Fruit fly (Drosophila melanogaster) whole organism, embryonic: Measurements from ENCODE around the gene CG14881.

Source experiments
- Adf1 ChIP-seq: fragments of 200-800 bp; sonication (Bioruptor generic); IDR thresholded peaks from 2 replicates; pipeline ENCODE4 v1.3.6; 2022; ENCODE audit warnings: missing biosample characterization, missing genetic modification characterization
- Atf-2 ChIP-seq: fragments of 200-800 bp; sonication (Bioruptor generic); optimal IDR thresholded peaks from 2 replicates; lab custom pipeline; 2016; ENCODE audit warnings: missing biosample characterization, missing genetic modification characterization
- CG10979 ChIP-seq: fragments of 200-800 bp; sonication (Bioruptor generic); optimal IDR thresholded peaks from 2 replicates; lab custom pipeline; 2018; ENCODE audit warnings: missing biosample characterization, mild to moderate bottlenecking, missing genetic modification characterization, moderate library complexity
- CG11560 ChIP-seq: fragments of 200-800 bp; sonication (Bioruptor generic); IDR thresholded peaks from 3 replicates; pipeline ENCODE4 v1.3.6; 2022; ENCODE audit warnings: missing biosample characterization, missing genetic modification characterization
- CG12155 ChIP-seq: fragments of 200-800 bp; sonication (Bioruptor generic); optimal IDR thresholded peaks from 3 replicates; lab custom pipeline; 2016; ENCODE audit warnings: missing biosample characterization, missing genetic modification characterization
- CG12219 ChIP-seq: fragments of 200-800 bp; sonication (Bioruptor generic); optimal IDR thresholded peaks from 3 replicates; lab custom pipeline; 2018; ENCODE audit warnings: missing biosample characterization, mild to moderate bottlenecking, missing genetic modification characterization
- CG13296 ChIP-seq: fragments of 200-800 bp; sonication (Bioruptor generic); optimal IDR thresholded peaks from 3 replicates; lab custom pipeline; 2018; ENCODE audit warnings: missing biosample characterization, mild to moderate bottlenecking, missing genetic modification characterization
- CG13624 ChIP-seq: fragments of 200-800 bp; sonication (Bioruptor generic); optimal IDR thresholded peaks from 2 replicates; lab custom pipeline; 2016; ENCODE audit warnings: missing biosample characterization, missing genetic modification characterization
- CG14050 ChIP-seq: fragments of 200-800 bp; sonication (Bioruptor generic); IDR thresholded peaks from 3 replicates; pipeline ENCODE4 v1.3.6; 2022; ENCODE audit warnings: missing biosample characterization, missing genetic modification characterization
- CG15011 ChIP-seq: fragments of 200-800 bp; sonication (Bioruptor generic); optimal IDR thresholded peaks from 3 replicates; lab custom pipeline; 2018; ENCODE audit warnings: missing biosample characterization, mild to moderate bottlenecking, missing genetic modification characterization
- CG15269 ChIP-seq: fragments of 200-800 bp; sonication (Bioruptor generic); optimal IDR thresholded peaks from 2 replicates; lab custom pipeline; 2018; ENCODE audit warnings: missing biosample characterization, mild to moderate bottlenecking, missing genetic modification characterization, moderate library complexity
- CG16815 ChIP-seq: fragments of 200-800 bp; sonication (Bioruptor generic); optimal IDR thresholded peaks from 3 replicates; lab custom pipeline; 2017; ENCODE audit warnings: missing biosample characterization, mild to moderate bottlenecking, missing genetic modification characterization
- CG17385 ChIP-seq: fragments of 200-800 bp; sonication (Bioruptor generic); optimal IDR thresholded peaks from 3 replicates; lab custom pipeline; 2018; ENCODE audit warnings: missing biosample characterization, mild to moderate bottlenecking, missing genetic modification characterization
- CG1832 ChIP-seq: fragments of 200-800 bp; sonication (Bioruptor generic); optimal IDR thresholded peaks from 2 replicates; lab custom pipeline; 2017; ENCODE audit warnings: missing biosample characterization, mild to moderate bottlenecking, missing genetic modification characterization, inconsistent platforms
- CG18476 ChIP-seq: fragments of 200-800 bp; sonication (Bioruptor generic); optimal IDR thresholded peaks from 2 replicates; lab custom pipeline; 2016; ENCODE audit warnings: missing biosample characterization, mild to moderate bottlenecking, missing genetic modification characterization
- CG34376 ChIP-seq: fragments of 200-800 bp; sonication (Bioruptor generic); optimal IDR thresholded peaks from 2 replicates; lab custom pipeline; 2018; ENCODE audit warnings: missing biosample characterization, mild to moderate bottlenecking, missing genetic modification characterization
- CG43689 ChIP-seq: fragments of 200-800 bp; sonication (Bioruptor generic); IDR thresholded peaks from 2 replicates; pipeline ENCODE4 v1.3.6; 2022; ENCODE audit warnings: missing biosample characterization, missing genetic modification characterization
- CG4404 ChIP-seq: fragments of 200-800 bp; sonication (Bioruptor generic); IDR thresholded peaks from 2 replicates; pipeline ENCODE4 v1.3.6; 2022; ENCODE audit warnings: missing biosample characterization, missing genetic modification characterization
- CG5245 ChIP-seq: fragments of 200-800 bp; sonication (Bioruptor generic); optimal IDR thresholded peaks from 3 replicates; lab custom pipeline; 2016; ENCODE audit warnings: missing biosample characterization, missing genetic modification characterization
- CG6254 ChIP-seq: fragments of 200-800 bp; sonication (Bioruptor generic); optimal IDR thresholded peaks from 3 replicates; lab custom pipeline; 2017; ENCODE audit warnings: mild to moderate bottlenecking, missing biosample characterization, missing genetic modification reagents, missing genetic modification characterization
- CG6272 ChIP-seq: fragments of 200-800 bp; sonication (Bioruptor generic); IDR thresholded peaks from 2 replicates; pipeline ENCODE4 v1.3.6; 2022; ENCODE audit warnings: missing biosample characterization, missing genetic modification characterization
- CG9932 ChIP-seq: fragments of 200-800 bp; sonication (Bioruptor generic); IDR thresholded peaks from 2 replicates; pipeline ENCODE4 v1.3.6; 2022; ENCODE audit warnings: missing biosample characterization, missing genetic modification characterization
- CkIIα-i1 ChIP-seq: fragments of 200-800 bp; sonication (Bioruptor generic); IDR thresholded peaks from 2 replicates; pipeline ENCODE4 v1.3.6; 2022; ENCODE audit warnings: missing biosample characterization, missing genetic modification characterization
- Ets97D ChIP-seq: fragments of 200-800 bp; sonication (Bioruptor generic); optimal IDR thresholded peaks from 3 replicates; lab custom pipeline; 2016; ENCODE audit warnings: missing biosample characterization, missing genetic modification characterization
- H2.0 ChIP-seq: fragments of 200-800 bp; sonication (Bioruptor generic); IDR thresholded peaks from 2 replicates; pipeline ENCODE4 v1.3.6; 2022; ENCODE audit warnings: missing biosample characterization, missing genetic modification characterization
- Hr39 ChIP-seq: fragments of >200 bp; optimal IDR thresholded peaks from 2 replicates; lab custom pipeline; 2017
- Max ChIP-seq: fragments of 200-800 bp; sonication (Bioruptor generic); optimal IDR thresholded peaks from 2 replicates; lab custom pipeline; 2016; ENCODE audit warnings: missing biosample characterization, mild to moderate bottlenecking, missing genetic modification characterization
- Neu2 ChIP-seq: fragments of 200-800 bp; sonication (Bioruptor generic); optimal IDR thresholded peaks from 3 replicates; lab custom pipeline; 2016; ENCODE audit warnings: missing biosample characterization, missing genetic modification characterization, borderline replicate concordance
- Nf-YC ChIP-seq: fragments of 200-800 bp; optimal IDR thresholded peaks from 3 replicates; lab custom pipeline; 2019; ENCODE audit warnings: missing biosample characterization, mild to moderate bottlenecking, missing genetic modification characterization, moderate library complexity
- Pdp1 ChIP-seq, 2 experiments: fragments of 200-800 bp; sonication (Bioruptor generic); optimal IDR thresholded peaks; 3 replicates each; lab custom pipeline; 2016; ENCODE audit warnings: missing biosample characterization in 2 of 2, missing genetic modification characterization in 2 of 2, mild to moderate bottlenecking in 1 of 2, moderate library complexity in 1 of 2
- Trl ChIP-seq, 3 experiments: fragments of >200 bp in 2 of 3; fragments of 200-800 bp in 1 of 3; sonication (Bioruptor generic) in 1 of 3; optimal IDR thresholded peaks; 2 replicates in 1 of 3; 3 replicates in 2 of 3; lab custom pipeline; 2016 to 2017; ENCODE audit warnings: missing biosample characterization in 1 of 3, missing genetic modification characterization in 1 of 3
- Xbp1 ChIP-seq: fragments of 200-800 bp; sonication (Bioruptor generic); optimal IDR thresholded peaks from 3 replicates; lab custom pipeline; 2016; ENCODE audit warnings: missing biosample characterization, mild to moderate bottlenecking, missing genetic modification characterization
- YL-1 ChIP-seq: fragments of 200-800 bp; sonication (Bioruptor generic); optimal IDR thresholded peaks from 3 replicates; lab custom pipeline; 2017; ENCODE audit warnings: missing biosample characterization, mild to moderate bottlenecking, missing genetic modification characterization
- abd-A ChIP-seq: fragments of 200-800 bp; sonication (Bioruptor generic); optimal IDR thresholded peaks from 3 replicates; lab custom pipeline; 2019; ENCODE audit warnings: missing biosample characterization, mild to moderate bottlenecking, missing genetic modification characterization, moderate library complexity
- bbx ChIP-seq: fragments of 200-800 bp; sonication (Bioruptor generic); IDR thresholded peaks from 2 replicates; pipeline ENCODE4 v1.3.6; 2022; ENCODE audit warnings: missing biosample characterization, missing genetic modification characterization; ENCODE audit not compliant: partially characterized antibody
- ci ChIP-seq: fragments of 200-800 bp; sonication (Bioruptor generic); IDR thresholded peaks from 3 replicates; pipeline ENCODE4 v1.3.6; 2022; ENCODE audit warnings: missing biosample characterization, missing genetic modification characterization
- corto ChIP-seq: fragments of 200-800 bp; sonication (Bioruptor generic); optimal IDR thresholded peaks from 2 replicates; lab custom pipeline; 2016; ENCODE audit warnings: missing biosample characterization, mild to moderate bottlenecking, missing genetic modification characterization, moderate library complexity
- crc ChIP-seq: fragments of 200-800 bp; sonication (Bioruptor generic); optimal IDR thresholded peaks from 2 replicates; lab custom pipeline; 2016; ENCODE audit warnings: missing biosample characterization, missing genetic modification characterization
- fd96Cb ChIP-seq: fragments of 200-800 bp; sonication (Bioruptor generic); optimal IDR thresholded peaks from 2 replicates; lab custom pipeline; 2018; ENCODE audit warnings: missing biosample characterization, mild to moderate bottlenecking, missing genetic modification characterization, moderate library complexity
- jing ChIP-seq: fragments of 200-800 bp; sonication (Bioruptor generic); optimal IDR thresholded peaks from 2 replicates; lab custom pipeline; 2018; ENCODE audit warnings: missing biosample characterization, mild to moderate bottlenecking, missing genetic modification characterization
- kni ChIP-seq: fragments of 200-800 bp; sonication (Bioruptor generic); optimal IDR thresholded peaks from 3 replicates; lab custom pipeline; 2017; ENCODE audit warnings: mild to moderate bottlenecking, missing biosample characterization, missing genetic modification reagents, missing genetic modification characterization
- pnt ChIP-seq: fragments of 200-800 bp; sonication (Bioruptor generic); optimal IDR thresholded peaks from 3 replicates; lab custom pipeline; 2016; ENCODE audit warnings: missing biosample characterization, missing genetic modification characterization
- prd ChIP-seq, 3 experiments: fragments of >200 bp in 2 of 3; fragments of 200-800 bp in 1 of 3; sonication (Bioruptor generic) in 1 of 3; optimal IDR thresholded peaks in 2 of 3; IDR thresholded peaks in 1 of 3; 2 replicates in 2 of 3; 3 replicates in 1 of 3; pipeline versions ENCODE4 v1.3.6 to Lab custom; 2017 to 2022; ENCODE audit warnings: missing biosample characterization in 1 of 3, missing genetic modification characterization in 1 of 3
- sisA ChIP-seq: fragments of 200-800 bp; sonication (Bioruptor generic); IDR thresholded peaks from 2 replicates; pipeline ENCODE4 v1.3.6; 2022; ENCODE audit warnings: missing biosample characterization, missing genetic modification characterization
- sqz ChIP-seq: fragments of 200-800 bp; sonication (Bioruptor generic); optimal IDR thresholded peaks from 3 replicates; lab custom pipeline; 2018; ENCODE audit warnings: missing biosample characterization, mild to moderate bottlenecking, missing genetic modification characterization
- tin ChIP-seq: fragments of 200-800 bp; sonication (Bioruptor generic); optimal IDR thresholded peaks from 3 replicates; lab custom pipeline; 2016; ENCODE audit warnings: missing biosample characterization, missing genetic modification characterization
- tll ChIP-seq, 2 experiments: fragments of 200-800 bp in 1 of 2; fragments of >200 bp in 1 of 2; sonication (Bioruptor generic) in 1 of 2; optimal IDR thresholded peaks; 2 replicates each; lab custom pipeline; 2017 to 2019; ENCODE audit warnings: missing biosample characterization in 2 of 2, missing genetic modification characterization in 2 of 2, mild to moderate bottlenecking in 1 of 2, moderate library complexity in 1 of 2
- toy ChIP-seq: fragments of 200-800 bp; sonication (Bioruptor generic); IDR thresholded peaks from 2 replicates; pipeline ENCODE4 v1.3.6; 2022; ENCODE audit warnings: missing biosample characterization, missing genetic modification characterization
- wek ChIP-seq: fragments of 200-800 bp; sonication (Bioruptor generic); optimal IDR thresholded peaks from 3 replicates; lab custom pipeline; 2018; ENCODE audit warnings: missing biosample characterization, mild to moderate bottlenecking, missing genetic modification characterization, moderate library complexity

Gene CG14881

DNA sequence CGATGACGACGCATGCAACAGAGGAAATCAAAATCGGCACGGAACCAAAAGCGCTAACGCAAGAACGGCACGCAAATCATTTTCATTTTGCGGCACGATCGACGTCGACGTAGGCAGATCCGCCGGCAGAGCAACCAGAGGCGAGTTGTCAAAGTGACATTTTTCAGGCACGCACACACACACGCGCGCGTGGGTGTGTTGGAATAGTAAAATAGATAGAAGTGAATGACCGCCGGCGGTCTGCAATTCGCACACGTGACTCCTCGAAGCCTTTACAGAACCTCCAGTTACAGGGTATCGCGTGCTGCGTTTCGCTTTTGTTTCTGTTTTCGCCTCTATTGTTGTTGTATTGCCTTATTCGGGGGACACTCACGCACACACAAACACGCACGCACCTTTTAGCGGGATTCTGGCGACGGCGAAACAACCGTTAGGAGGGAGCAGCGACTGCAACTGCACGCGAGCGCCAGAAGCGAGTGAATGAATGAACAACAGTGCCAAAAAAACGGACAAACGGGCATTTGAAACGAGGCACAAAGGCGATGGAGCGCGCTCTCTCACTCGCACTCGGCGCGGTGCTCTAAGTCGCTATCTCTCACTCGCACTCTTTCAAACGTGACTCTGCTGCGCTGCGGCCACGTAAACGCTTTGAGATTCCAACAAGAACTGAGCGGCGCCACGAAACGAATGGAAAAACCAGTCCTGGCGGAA, 31.5 kb upstream of the CG14881 start, which contains the start of gene ss (continued):
- TF ChIP-seq CG15011, result no peak
- no peak for TF ChIP-seq CkIIα-i1 (GFP tag; lab: Robert Waterston, UW)
- 0 out of 2 replicates have a peak, but pooled peaks have one; percentile 9 for TF ChIP-seq CG9932 (GFP tag; lab: Robert Waterston, UW)
- TF ChIP-seq bbx, result no peak
- no peak for TF ChIP-seq CG4404
- no peak for TF ChIP-seq CG12219 (GFP tag; lab: Kevin White, UChicago)
- no peak for TF ChIP-seq Pdp1 (GFP tag; optimal IDR thresholded peaks at IDR 0.05; lab: Kevin White, UChicago)
- TF ChIP-seq CG13296 (GFP tag; lab: Kevin White, UChicago), result no peak
- no peak for TF ChIP-seq wek (GFP tag; lab: Kevin White, UChicago)
- TF ChIP-seq Max (GFP tag; lab: Kevin White, UChicago), result no peak
- TF ChIP-seq CG6254 (GFP tag; lab: Kevin White, UChicago), result no peak
- no peak for TF ChIP-seq Adf1
- no peak for TF ChIP-seq YL-1
- TF ChIP-seq CG16815 (GFP tag; lab: Kevin White, UChicago), result no peak
- no peak for TF ChIP-seq CG11560 (tag; lab: Robert Waterston, UW)
- no peak for TF ChIP-seq ci
- no peak for TF ChIP-seq CG13624 (GFP tag; lab: Kevin White, UChicago)
- no peak for TF ChIP-seq CG5245 (GFP tag; lab: Kevin White, UChicago)
- TF ChIP-seq sisA, result no peak
- peak; percentile 9 to 51 for TF ChIP-seq tll (GFP tag; optimal IDR thresholded peaks at IDR 0.05; lab: Kevin White, UChicago)
- no peak for TF ChIP-seq jing
- no peak for TF ChIP-seq CG12155
- TF ChIP-seq corto (GFP tag; lab: Kevin White, UChicago), result no peak
- TF ChIP-seq CG14050 (GFP tag; lab: Robert Waterston, UW), result no peak
- TF ChIP-seq crc, result no peak
- no peak for TF ChIP-seq CG15269
- TF ChIP-seq CG10979 (tag; lab: Kevin White, UChicago), result no peak
- TF ChIP-seq CG18476 (GFP tag; lab: Kevin White, UChicago), result no peak
- TF ChIP-seq pnt (GFP tag; lab: Kevin White, UChicago), result no peak
- no peak for TF ChIP-seq CG17385 (GFP tag; lab: Kevin White, UChicago)
- no peak for TF ChIP-seq tin
- no peak for TF ChIP-seq Atf-2 (GFP tag; lab: Kevin White, UChicago)
- TF ChIP-seq CG6272 (GFP tag; lab: Robert Waterston, UW), result no peak
- TF ChIP-seq sqz (GFP tag; lab: Kevin White, UChicago), result no peak
- TF ChIP-seq CG1832 (GFP tag; lab: Kevin White, UChicago), result no peak
- TF ChIP-seq abd-A (tag; lab: Kevin White, UChicago), result no peak
- TF ChIP-seq Trl (optimal IDR thresholded peaks at IDR 0.05; lab: Kevin White, UChicago), result no peak
- TF ChIP-seq Trl (GFP tag; optimal IDR thresholded peaks at IDR 0.05; lab: Kevin White, UChicago), result no peak
- no peak for TF ChIP-seq Nf-YC
- TF ChIP-seq prd (optimal IDR thresholded peaks at IDR 0.05; lab: Kevin White, UChicago), result no peak
- no peak for TF ChIP-seq prd (GFP tag; IDR thresholded peaks at IDR 0.05; lab: Robert Waterston, UW)
- TF ChIP-seq fd96Cb (tag; lab: Kevin White, UChicago), result no peak
- TF ChIP-seq CG34376 (GFP tag; lab: Kevin White, UChicago), result no peak
- TF ChIP-seq CG43689 (GFP tag; lab: Robert Waterston, UW), result no peak
- peak; percentile 26 for TF ChIP-seq kni (GFP tag; lab: Kevin White, UChicago)
- TF ChIP-seq H2.0 (GFP tag; lab: Robert Waterston, UW), result no peak
- no peak for TF ChIP-seq Neu2 (GFP tag; lab: Kevin White, UChicago)
- TF ChIP-seq Ets97D, result no peak
- no peak for TF ChIP-seq toy (GFP tag; lab: Robert Waterston, UW)
- peak; percentile 97 for TF ChIP-seq Hr39 (lab: Kevin White, UChicago)
- TF ChIP-seq Xbp1 (GFP tag; lab: Kevin White, UChicago), result peak; percentile 39
